Worm (Caenorhabditis elegans): Measurements from ENCODE around the gene F21A3.2.

Gene F21A3.2

DNA sequence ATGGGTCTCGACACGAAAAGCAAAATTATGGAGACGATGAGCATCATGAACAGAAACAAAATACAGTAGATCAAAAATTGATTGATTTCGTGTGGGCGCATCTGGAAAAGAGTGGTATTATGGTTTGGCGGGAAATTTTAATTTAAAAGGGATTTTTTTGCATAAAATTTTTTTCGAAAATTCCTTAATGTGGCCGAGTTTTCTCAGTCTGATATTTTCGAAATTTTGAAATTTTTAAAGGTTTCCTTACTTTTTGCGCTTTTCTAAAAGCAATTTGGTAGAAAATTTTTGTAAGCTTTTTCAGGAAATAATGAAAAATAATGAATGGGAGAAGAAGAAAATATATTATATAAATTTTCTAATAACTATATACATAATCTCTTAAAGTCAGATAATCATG, at the start of gene F21A3.2:
F21A3.2 (minus strand) TSS at position 101 of the 400 bp plus-strand sequence.
- TF ChIP-seq W03F9.2 (tag; optimal IDR thresholded peaks at IDR 0.05): no peak
- no peak for TF ChIP-seq dao-5 (tag; optimal IDR thresholded peaks at IDR 0.05)
- no peak for TF ChIP-seq him-1 (tag; optimal IDR thresholded peaks at IDR 0.05)

DNA sequence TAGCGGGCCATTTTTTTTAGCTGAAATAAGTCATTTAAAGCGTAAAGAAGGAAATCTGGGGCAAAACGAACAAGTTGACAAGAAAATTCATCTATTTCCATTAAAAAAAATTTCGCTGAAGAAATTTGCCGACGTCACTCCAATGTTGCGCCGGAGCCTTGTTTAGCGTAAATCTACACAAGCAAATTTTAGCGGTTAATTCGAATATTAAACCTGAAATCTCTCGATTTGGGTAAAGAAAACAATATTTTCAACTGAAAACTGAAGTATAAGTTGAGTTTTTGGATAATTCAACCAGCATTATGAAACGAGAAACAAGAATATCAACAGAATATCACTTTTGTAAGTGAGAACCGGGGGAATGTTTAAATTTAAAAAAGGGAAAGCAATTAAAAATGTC, 44.6 kb upstream of the F21A3.2 start, which contains the start of gene F28F8.9:
F28F8.9 (minus strand) TSS at position 288 of the 400 bp plus-strand sequence.
- TF ChIP-seq him-1 (tag; optimal IDR thresholded peaks at IDR 0.05) (no peak), W03F9.2 (tag; optimal IDR thresholded peaks at IDR 0.05) (no peak), dao-5 (tag; optimal IDR thresholded peaks at IDR 0.05) (no peak)

DNA sequence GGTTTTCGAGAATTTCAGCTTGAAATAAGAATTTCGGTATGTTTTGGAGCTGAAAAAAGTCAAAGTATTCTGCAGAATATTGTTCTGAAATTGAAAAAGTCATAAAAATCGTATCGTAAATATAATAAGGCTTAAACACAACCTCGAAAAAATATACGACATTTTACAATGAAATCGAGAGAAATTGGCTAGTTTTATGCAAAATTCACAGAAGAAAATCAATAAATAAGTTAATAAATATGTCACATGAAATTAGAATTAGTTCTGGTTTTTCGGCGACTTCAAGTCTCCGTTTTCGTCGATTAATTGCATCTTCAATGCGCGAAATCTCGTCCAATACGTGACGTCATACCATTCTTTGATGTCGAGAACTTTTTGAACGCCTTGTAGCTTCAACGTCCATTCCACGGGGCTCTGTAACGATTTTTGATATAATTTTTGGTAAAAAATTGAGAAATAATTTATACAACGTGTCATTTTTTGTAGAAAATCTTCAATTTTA, 43.7 kb upstream of the F21A3.2 start, which contains the start of gene atx-3:
atx-3 (minus strand) TSS at position 51 of the 502 bp plus-strand sequence.
- no peak for TF ChIP-seq him-1 (tag; optimal IDR thresholded peaks at IDR 0.05)
- TF ChIP-seq W03F9.2 (tag; optimal IDR thresholded peaks at IDR 0.05): no peak
- no peak for TF ChIP-seq dao-5 (tag; optimal IDR thresholded peaks at IDR 0.05)

DNA sequence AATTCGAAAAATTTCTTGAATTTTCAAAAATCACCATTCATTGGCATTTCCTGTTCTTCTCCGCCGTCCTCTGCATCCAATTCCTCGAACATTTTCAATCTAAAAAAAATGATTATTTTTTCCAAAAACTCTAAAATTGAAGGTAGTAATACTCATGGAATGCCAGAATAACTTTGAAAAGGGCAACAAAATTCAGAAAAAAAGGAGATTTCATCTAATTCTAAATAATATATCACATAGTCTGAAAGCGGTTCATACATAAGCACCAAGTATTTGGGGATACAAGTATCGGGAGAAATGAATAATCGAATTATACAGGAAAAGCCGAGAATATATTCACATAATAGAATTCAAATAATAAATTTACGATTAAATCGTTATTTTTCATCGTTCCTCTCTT, 41.5 kb upstream of the F21A3.2 start, which contains the start of gene mdt-28:
mdt-28 (minus strand) TSS at position 101 of the 400 bp plus-strand sequence.
- no peak for TF ChIP-seq him-1 (tag; optimal IDR thresholded peaks at IDR 0.05)

DNA sequence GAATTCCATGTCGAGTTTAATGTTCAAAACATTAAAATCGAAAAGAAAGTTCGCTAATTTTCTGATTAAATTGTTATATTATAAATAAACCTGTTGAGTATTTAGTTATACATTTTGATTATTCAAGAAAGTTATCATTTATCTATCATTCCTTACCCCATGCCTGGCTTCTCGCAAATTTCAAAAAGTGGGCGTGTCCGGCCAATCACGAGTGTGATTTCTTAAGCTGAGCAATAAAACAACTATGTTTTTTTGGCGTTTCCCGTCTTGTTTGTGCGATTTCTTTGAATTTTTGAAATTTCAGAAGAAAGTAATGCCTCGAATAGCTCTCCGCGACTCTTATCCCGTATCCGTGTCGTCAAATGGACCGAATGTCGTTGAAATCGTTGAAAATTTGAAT, 38.8 kb upstream of the F21A3.2 start, which contains the start of gene fbxa-94:
fbxa-94 (plus strand) TSS at position 301 of the 400 bp plus-strand sequence.
- TF ChIP-seq dao-5 (tag; optimal IDR thresholded peaks at IDR 0.05) (no peak), him-1 (tag; optimal IDR thresholded peaks at IDR 0.05) (no peak), W03F9.2 (tag; optimal IDR thresholded peaks at IDR 0.05) (no peak)

DNA sequence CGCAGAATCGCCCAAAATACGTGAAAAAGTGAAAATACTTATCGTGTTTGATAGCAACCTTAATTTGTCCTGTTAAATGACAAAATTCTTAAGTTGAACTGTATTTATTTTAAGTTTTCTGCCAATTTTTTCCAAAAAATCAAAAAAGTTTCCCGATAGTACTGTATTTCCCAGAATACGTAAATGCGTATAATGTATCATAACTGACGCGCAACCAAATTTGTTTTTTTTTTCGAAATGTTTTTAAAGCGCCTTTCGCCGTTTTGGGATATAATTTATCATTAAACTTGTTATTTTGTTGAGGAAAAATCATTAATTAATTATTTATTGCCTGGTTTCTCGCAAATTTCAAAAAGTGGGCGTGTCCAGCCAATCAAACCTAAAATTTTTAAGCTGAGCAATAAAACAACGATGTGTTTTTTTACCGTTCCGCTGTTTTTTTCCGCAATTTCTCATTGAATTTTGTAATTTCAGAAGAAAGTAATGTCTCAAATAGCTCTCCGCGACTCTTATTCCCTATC, 37.3 kb upstream of the F21A3.2 start, which contains the start of gene fbxa-95:
fbxa-95 (plus strand) TSS at position 471 of the 521 bp plus-strand sequence.
- no peak for TF ChIP-seq dao-5 (tag; optimal IDR thresholded peaks at IDR 0.05)
- no peak for TF ChIP-seq W03F9.2 (tag; optimal IDR thresholded peaks at IDR 0.05)
- TF ChIP-seq him-1 (tag; optimal IDR thresholded peaks at IDR 0.05): no peak

DNA sequence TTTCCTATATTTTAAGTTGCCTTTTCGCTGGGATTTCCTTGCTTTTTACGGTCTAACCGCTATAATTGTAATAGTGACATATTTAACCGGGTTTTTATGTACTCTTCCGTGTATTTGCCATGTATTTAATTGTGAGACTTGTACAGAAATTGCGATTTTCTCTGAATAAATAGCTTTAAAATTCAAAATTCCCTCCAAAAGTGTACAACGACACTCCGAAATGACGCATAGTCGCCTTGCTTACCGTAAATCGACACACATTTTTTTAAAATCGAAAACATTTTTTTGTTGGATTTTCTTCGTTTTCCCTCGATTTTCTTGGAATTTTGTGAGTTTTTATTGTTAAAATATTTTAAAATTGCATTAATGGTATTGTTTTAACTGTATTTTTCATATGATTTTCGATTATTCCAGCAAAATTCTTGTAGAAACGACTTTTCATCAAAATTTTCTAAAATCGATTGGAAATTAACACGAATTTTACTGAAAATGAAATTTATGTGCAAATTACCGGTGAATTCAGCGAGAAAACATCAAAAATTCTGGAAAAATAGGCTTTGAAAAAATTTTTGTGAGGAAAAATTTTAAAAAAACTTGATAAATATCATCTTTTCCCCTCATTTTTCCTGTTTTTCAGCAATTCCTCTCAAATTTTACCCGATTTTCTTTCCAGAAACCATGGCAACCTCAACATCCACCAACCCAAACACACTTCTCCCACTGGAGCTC, 36.1 kb upstream of the F21A3.2 start, which contains the start of gene lsm-5:
lsm-5 (plus strand) TSS at position 679 of the 729 bp plus-strand sequence.
- TF ChIP-seq W03F9.2 (tag; optimal IDR thresholded peaks at IDR 0.05) (no peak), dao-5 (tag; optimal IDR thresholded peaks at IDR 0.05) (no peak), him-1 (tag; optimal IDR thresholded peaks at IDR 0.05) (no peak)

DNA sequence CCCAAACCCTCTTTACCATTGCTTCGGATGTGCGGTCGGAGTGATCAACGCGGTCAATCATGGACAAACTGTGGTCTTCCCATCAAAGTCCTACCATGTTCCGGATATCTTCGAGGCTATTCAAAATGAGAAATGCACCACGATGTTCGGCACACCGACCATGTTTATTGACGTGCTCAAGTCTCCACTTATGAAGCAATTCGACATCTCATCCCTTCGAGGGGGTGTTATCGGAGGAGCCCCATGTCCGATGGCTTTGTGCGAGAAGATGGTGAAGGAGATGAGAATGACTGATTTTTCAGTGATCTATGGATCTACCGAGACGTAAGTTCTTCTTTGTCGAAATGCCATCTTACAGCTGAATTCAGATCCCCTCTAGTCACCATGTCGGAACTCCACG, 34.6 kb upstream of the F21A3.2 start:
- TF ChIP-seq dao-5 (tag; optimal IDR thresholded peaks at IDR 0.05) (no peak), W03F9.2 (tag; optimal IDR thresholded peaks at IDR 0.05) (no peak), him-1 (tag; optimal IDR thresholded peaks at IDR 0.05) (no peak)

DNA sequence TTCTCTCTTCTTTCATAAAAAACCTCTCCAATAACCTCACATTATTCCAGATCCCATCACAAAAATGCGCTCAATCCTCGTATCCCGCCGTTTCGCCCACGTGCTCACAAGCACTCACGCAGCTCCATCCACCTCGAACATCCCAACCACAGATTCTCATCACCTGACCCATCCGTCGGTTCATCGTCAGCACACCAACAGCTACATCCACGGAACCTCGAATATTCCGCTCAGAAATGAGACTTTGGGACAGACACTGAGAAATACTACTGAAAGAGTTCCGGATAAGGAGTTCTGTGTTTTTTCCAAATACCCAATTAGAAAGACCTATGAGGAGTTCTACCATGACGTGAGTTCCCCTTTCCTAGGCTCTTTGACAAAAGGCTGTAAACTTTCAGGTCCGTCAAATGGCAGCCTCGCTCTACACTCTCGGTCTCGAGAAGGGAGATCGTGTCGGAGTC, 33.6 kb upstream of the F21A3.2 start, which contains the start of gene acs-2:
acs-2 (plus strand) TSS at position 51 of the 461 bp plus-strand sequence.
- TF ChIP-seq dao-5 (tag; optimal IDR thresholded peaks at IDR 0.05) (no peak), him-1 (tag; optimal IDR thresholded peaks at IDR 0.05) (no peak), W03F9.2 (tag; optimal IDR thresholded peaks at IDR 0.05) (no peak)

DNA sequence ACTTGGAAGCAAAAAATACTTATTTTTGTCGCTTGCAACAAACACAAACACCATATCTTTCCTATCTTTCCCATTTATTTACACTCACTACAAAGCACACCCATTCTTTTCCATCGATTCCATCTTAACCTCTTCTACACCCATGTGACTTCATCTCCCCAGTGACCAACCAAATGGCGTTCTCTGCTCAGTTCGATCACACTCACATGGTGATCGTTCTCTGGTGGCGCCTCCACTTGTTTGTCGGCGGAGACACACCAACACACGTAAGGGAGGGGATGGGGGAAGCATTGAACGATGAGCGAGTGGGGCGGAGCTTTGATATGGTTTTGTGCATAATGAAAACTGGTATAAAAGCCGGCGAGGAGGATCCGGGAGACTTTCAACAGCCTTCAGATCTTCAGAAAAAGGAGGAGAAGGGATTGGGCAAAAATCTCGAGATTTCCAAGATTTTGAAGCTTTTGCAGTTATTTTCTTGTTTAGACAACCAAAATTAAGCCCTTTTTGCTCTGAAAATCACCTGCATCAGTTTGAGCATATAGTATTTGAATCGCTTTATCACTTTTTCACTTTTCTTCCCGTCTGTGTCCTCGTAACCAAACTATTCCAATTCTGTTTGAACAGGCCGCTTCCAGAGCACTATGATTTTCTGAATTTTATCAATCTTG, 32.9 kb upstream of the F21A3.2 start:
- TF ChIP-seq dao-5 (tag; optimal IDR thresholded peaks at IDR 0.05) (no peak), him-1 (tag; optimal IDR thresholded peaks at IDR 0.05) (peak; percentile 22)

DNA sequence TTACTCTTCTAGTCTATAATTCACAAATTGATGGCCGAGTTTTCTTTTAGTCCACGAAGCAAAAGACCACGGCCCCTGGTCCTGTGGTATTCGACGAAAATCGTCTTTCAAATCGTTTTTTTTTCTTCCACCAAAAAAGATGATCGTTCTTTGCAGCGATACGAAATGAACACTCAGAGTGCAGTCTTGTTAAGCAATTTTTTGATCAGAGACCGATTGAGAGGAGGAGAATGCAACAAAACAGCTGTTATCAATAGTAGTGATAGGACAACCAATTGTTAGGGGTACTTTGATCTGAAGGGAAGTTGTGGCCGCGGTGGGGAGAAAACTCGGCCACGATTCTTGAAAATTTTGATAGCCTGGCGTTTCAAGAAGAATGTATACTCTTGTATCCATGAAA, 30.2 kb upstream of the F21A3.2 start:
- TF ChIP-seq W03F9.2 (tag; optimal IDR thresholded peaks at IDR 0.05) (no peak), him-1 (tag; optimal IDR thresholded peaks at IDR 0.05) (no peak), dao-5 (tag; optimal IDR thresholded peaks at IDR 0.05) (no peak)

DNA sequence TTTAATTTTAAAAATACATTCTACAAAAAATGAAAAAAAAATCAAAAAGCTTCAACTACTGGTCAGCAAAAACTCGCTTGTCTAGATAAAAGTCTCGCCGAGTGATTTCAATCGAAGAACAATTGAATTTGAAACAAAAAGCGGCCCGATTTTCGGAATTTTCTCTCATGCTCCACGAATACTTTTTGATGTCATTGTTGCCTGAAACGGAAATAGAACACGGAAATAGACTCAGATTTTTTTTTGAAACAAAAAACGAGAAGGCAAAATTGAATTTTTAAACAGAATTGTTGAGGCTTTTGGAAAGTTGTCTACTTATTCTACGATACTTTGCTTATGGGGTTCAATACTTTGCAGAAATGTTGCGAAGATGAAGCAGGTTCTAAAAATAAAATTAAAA, 29.7 kb upstream of the F21A3.2 start:
- no peak for TF ChIP-seq W03F9.2 (tag; optimal IDR thresholded peaks at IDR 0.05)
- TF ChIP-seq him-1 (tag; optimal IDR thresholded peaks at IDR 0.05): no peak
- TF ChIP-seq dao-5 (tag; optimal IDR thresholded peaks at IDR 0.05): no peak

DNA sequence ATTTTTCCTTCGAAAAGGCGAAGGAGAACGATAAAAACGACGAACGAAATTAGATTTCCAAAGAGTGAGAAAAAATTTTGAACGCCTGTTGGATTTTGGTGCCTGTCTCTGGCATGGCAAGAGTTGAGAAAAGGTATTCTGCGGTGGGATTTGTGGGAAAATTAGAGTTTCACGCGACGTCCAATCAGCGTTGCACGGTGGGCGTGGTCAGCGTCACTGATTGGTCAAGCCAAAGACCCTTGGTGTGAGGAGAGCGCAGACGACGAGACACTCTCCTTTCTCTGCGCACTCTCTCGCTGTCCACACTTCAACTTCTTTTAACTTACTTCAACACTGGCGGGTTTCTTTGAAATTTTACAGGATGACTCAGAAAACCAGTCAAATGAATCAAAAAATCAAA, 28.8 kb upstream of the F21A3.2 start:
- TF ChIP-seq dao-5 (tag; optimal IDR thresholded peaks at IDR 0.05) (no peak), him-1 (tag; optimal IDR thresholded peaks at IDR 0.05) (no peak), W03F9.2 (tag; optimal IDR thresholded peaks at IDR 0.05) (no peak)

DNA sequence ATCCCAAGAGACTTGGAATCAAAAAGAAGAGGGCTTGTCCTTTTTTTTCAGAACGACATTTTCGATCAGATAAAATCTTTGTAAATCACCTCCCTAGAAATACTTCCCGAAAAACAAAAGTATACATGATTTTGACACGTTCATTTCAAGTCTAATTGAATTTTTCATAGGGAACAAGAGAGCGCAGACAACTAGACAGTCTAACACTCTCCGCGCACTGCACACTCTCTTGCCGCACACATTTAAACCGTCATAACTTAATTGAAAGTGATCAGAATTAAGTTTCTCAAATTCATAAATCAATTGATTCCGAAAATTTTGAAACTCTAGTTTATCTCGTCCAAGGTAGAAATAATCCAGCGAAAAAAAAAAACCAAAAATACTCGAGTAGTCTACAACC, 26.0 kb upstream of the F21A3.2 start:
- TF ChIP-seq dao-5 (tag; optimal IDR thresholded peaks at IDR 0.05) (no peak), W03F9.2 (tag; optimal IDR thresholded peaks at IDR 0.05) (no peak), him-1 (tag; optimal IDR thresholded peaks at IDR 0.05) (no peak)
